Fruit fly (Drosophila melanogaster): ENCODE results near the gene CecB.

- TF ChIP-seq ttk (optimal IDR thresholded peaks at IDR 0.05) (no peak), h (optimal IDR thresholded peaks at IDR 0.05) (no peak), psq (optimal IDR thresholded peaks at IDR 0.05) (no peak), Sin3A (optimal IDR thresholded peaks at IDR 0.05) (no peak), insv (optimal IDR thresholded peaks at IDR 0.05) (no peak), Myc (optimal IDR thresholded peaks at IDR 0.05) (no peak)
Observed at dm6 chr3R:30210560-30210959, 3.0 kb downstream of the CecB start, which contains the start of gene CecA1.
